Worm (Caenorhabditis elegans): ENCODE data around the gene F47E1.1.

DNA sequence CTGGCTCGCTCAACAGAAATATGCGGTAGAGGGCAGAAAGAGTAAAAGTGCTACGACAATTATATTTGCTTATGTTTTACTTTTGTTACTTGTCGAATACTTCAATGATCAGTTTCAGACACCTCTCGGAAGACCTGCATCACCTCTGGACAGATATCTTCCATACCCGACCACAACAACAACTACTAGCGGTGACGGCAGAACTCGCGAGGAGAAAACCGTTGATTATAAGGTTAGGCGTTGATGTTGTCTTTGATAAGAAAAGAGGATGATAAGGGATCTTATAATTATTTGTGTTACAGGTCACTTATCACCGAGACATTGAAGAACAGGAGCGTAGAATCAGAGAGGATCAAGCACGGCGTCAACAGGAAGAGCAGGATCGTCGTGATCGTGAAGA, 28.1 kb downstream of the F47E1.1 start:
- TF ChIP-seq nfya-1 (tag; optimal IDR thresholded peaks at IDR 0.05) (no peak), sdc-2 (tag; optimal IDR thresholded peaks at IDR 0.05) (no peak), ref-2 (tag; optimal IDR thresholded peaks at IDR 0.05) (no peak), sox-4 (tag; optimal IDR thresholded peaks at IDR 0.05) (no peak), elt-2 (tag; optimal IDR thresholded peaks at IDR 0.05) (peak; percentile 74), ama-1 (optimal IDR thresholded peaks at IDR 0.05) (no peak), ttx-3 (tag; optimal IDR thresholded peaks at IDR 0.05) (no peak), unc-55 (GFP tag; optimal IDR thresholded peaks at IDR 0.05) (no peak), T23F11.4 (GFP tag; optimal IDR thresholded peaks at IDR 0.05) (no peak), ahr-1 (tag; optimal IDR thresholded peaks at IDR 0.05) (no peak), rnt-1 (tag; optimal IDR thresholded peaks at IDR 0.05) (no peak), hlh-13 (GFP tag; optimal IDR thresholded peaks at IDR 0.05) (no peak), ceh-22 (tag; optimal IDR thresholded peaks at IDR 0.05) (no peak)
